Fruit fly (Drosophila melanogaster) whole organism, embryonic: ENCODE measurements around the gene Vps26.
A peak's percentile ranks its signal among the peaks of the same experiment; 100 is the strongest.

Source experiments
- ATbp ChIP-seq: fragments of 200-800 bp; sonication (Bioruptor generic); optimal IDR thresholded peaks from 2 replicates; lab custom pipeline; 2017; ENCODE audit warnings: missing biosample characterization, mild to moderate bottlenecking, missing genetic modification characterization, missing genetic modification reagents
- Bteb2 ChIP-seq: fragments of 200-800 bp; sonication (Bioruptor generic); optimal IDR thresholded peaks from 2 replicates; lab custom pipeline; 2016; ENCODE audit warnings: missing biosample characterization, missing genetic modification characterization
- CG10267 ChIP-seq: fragments of 200-800 bp; sonication (Bioruptor generic); optimal IDR thresholded peaks from 2 replicates; lab custom pipeline; 2018; ENCODE audit warnings: missing biosample characterization, mild to moderate bottlenecking, missing genetic modification characterization, moderate library complexity
- CG11398 ChIP-seq: fragments of 200-800 bp; sonication (Bioruptor generic); optimal IDR thresholded peaks from 2 replicates; lab custom pipeline; 2016; ENCODE audit warnings: missing biosample characterization, missing genetic modification characterization
- CG11504 ChIP-seq: fragments of 200-800 bp; sonication (Bioruptor generic); optimal IDR thresholded peaks from 3 replicates; lab custom pipeline; 2019; ENCODE audit warnings: missing biosample characterization, mild to moderate bottlenecking, missing genetic modification characterization, moderate library complexity
- CG11560 ChIP-seq: fragments of 200-800 bp; sonication (Bioruptor generic); IDR thresholded peaks from 3 replicates; pipeline ENCODE4 v1.3.6; 2022; ENCODE audit warnings: missing biosample characterization, missing genetic modification characterization
- CG12104 ChIP-seq: fragments of 200-800 bp; sonication (Bioruptor generic); optimal IDR thresholded peaks from 3 replicates; lab custom pipeline; 2016; ENCODE audit warnings: missing biosample characterization, missing genetic modification characterization
- CG12659 ChIP-seq: fragments of 200-800 bp; sonication (Bioruptor generic); optimal IDR thresholded peaks from 3 replicates; lab custom pipeline; 2017; ENCODE audit warnings: mild to moderate bottlenecking, missing biosample characterization, missing genetic modification reagents, missing genetic modification characterization
- CG13287 ChIP-seq: fragments of 200-800 bp; sonication (Bioruptor generic); IDR thresholded peaks from 2 replicates; pipeline ENCODE4 v1.3.6; 2022; ENCODE audit warnings: missing biosample characterization, missing genetic modification characterization; ENCODE audit not compliant: partially characterized antibody
- CG15269 ChIP-seq: fragments of 200-800 bp; sonication (Bioruptor generic); optimal IDR thresholded peaks from 2 replicates; lab custom pipeline; 2018; ENCODE audit warnings: missing biosample characterization, mild to moderate bottlenecking, missing genetic modification characterization, moderate library complexity
- CG16813 ChIP-seq: fragments of 200-800 bp; sonication (Bioruptor generic); IDR thresholded peaks from 3 replicates; pipeline ENCODE4 v1.3.6; 2022; ENCODE audit warnings: missing biosample characterization, missing genetic modification characterization; ENCODE audit not compliant: partially characterized antibody
- CG16815 ChIP-seq: fragments of 200-800 bp; sonication (Bioruptor generic); optimal IDR thresholded peaks from 3 replicates; lab custom pipeline; 2017; ENCODE audit warnings: missing biosample characterization, mild to moderate bottlenecking, missing genetic modification characterization
- CG17829 ChIP-seq: fragments of 200-800 bp; optimal IDR thresholded peaks from 2 replicates; lab custom pipeline; 2019; ENCODE audit warnings: missing biosample characterization, mild to moderate bottlenecking, missing genetic modification characterization, moderate library complexity
- CG18011 ChIP-seq: fragments of 200-800 bp; sonication (Bioruptor generic); optimal IDR thresholded peaks from 2 replicates; lab custom pipeline; 2017; ENCODE audit warnings: missing biosample characterization, missing genetic modification characterization, mild to moderate bottlenecking, moderate library complexity, missing genotype
- CG2202 ChIP-seq: fragments of 200-800 bp; sonication (Bioruptor generic); optimal IDR thresholded peaks from 2 replicates; lab custom pipeline; 2018; ENCODE audit warnings: missing biosample characterization, mild to moderate bottlenecking, missing genetic modification characterization
- CG31224 ChIP-seq: fragments of 200-800 bp; sonication (Bioruptor generic); IDR thresholded peaks from 2 replicates; pipeline ENCODE4 v1.3.6; 2022; ENCODE audit warnings: missing biosample characterization, missing genetic modification characterization
- CG3281 ChIP-seq: fragments of 200-800 bp; sonication (Bioruptor generic); optimal IDR thresholded peaks from 3 replicates; lab custom pipeline; 2017; ENCODE audit warnings: missing biosample characterization, mild to moderate bottlenecking, missing genetic modification characterization
- CG3407 ChIP-seq: fragments of 200-800 bp; sonication (Bioruptor generic); optimal IDR thresholded peaks from 2 replicates; lab custom pipeline; 2018; ENCODE audit warnings: missing biosample characterization, mild to moderate bottlenecking, missing genetic modification characterization
- CG3838 ChIP-seq: fragments of 200-800 bp; sonication (Bioruptor generic); optimal IDR thresholded peaks from 3 replicates; lab custom pipeline; 2016; ENCODE audit warnings: missing biosample characterization, missing genetic modification characterization
- CG43689 ChIP-seq: fragments of 200-800 bp; sonication (Bioruptor generic); IDR thresholded peaks from 2 replicates; pipeline ENCODE4 v1.3.6; 2022; ENCODE audit warnings: missing biosample characterization, missing genetic modification characterization
- CG4617 ChIP-seq: fragments of 200-800 bp; sonication (Bioruptor generic); optimal IDR thresholded peaks from 3 replicates; lab custom pipeline; 2016; ENCODE audit warnings: missing biosample characterization, missing genetic modification characterization, borderline replicate concordance
- CG7372 ChIP-seq: fragments of 200-800 bp; sonication (Bioruptor generic); IDR thresholded peaks from 2 replicates; pipeline ENCODE4 v1.3.6; 2022; ENCODE audit warnings: missing biosample characterization, missing genetic modification characterization
- CG7556 ChIP-seq: fragments of 200-800 bp; sonication (Bioruptor generic); optimal IDR thresholded peaks from 2 replicates; lab custom pipeline; 2017; ENCODE audit warnings: missing biosample characterization, mild to moderate bottlenecking, missing genetic modification characterization
- CG8478 ChIP-seq: fragments of >200 bp; optimal IDR thresholded peaks from 2 replicates; lab custom pipeline; 2018
- CG9215 ChIP-seq: fragments of 200-800 bp; sonication (Bioruptor generic); IDR thresholded peaks from 2 replicates; pipeline ENCODE4 v1.3.6; 2022; ENCODE audit warnings: missing biosample characterization, missing genetic modification characterization
- CG9876 ChIP-seq: fragments of 200-800 bp; sonication (Bioruptor generic); optimal IDR thresholded peaks from 2 replicates; lab custom pipeline; 2016; ENCODE audit warnings: missing biosample characterization, missing genetic modification characterization
- E2f1 ChIP-seq: fragments of 200-800 bp; sonication (Bioruptor generic); IDR thresholded peaks from 2 replicates; pipeline ENCODE4 v1.3.6; 2022; ENCODE audit warnings: missing biosample characterization, missing genetic modification characterization
- Elba2 ChIP-seq: fragments of 200-800 bp; sonication (Bioruptor generic); optimal IDR thresholded peaks from 3 replicates; lab custom pipeline; 2016; ENCODE audit warnings: missing biosample characterization, missing genetic modification characterization
- Ets97D ChIP-seq: fragments of 200-800 bp; sonication (Bioruptor generic); optimal IDR thresholded peaks from 3 replicates; lab custom pipeline; 2016; ENCODE audit warnings: missing biosample characterization, missing genetic modification characterization
- Mad ChIP-seq: fragments of 200-800 bp; sonication (Bioruptor generic); optimal IDR thresholded peaks from 2 replicates; lab custom pipeline; 2016; ENCODE audit warnings: missing biosample characterization, missing genetic modification characterization
- Mrtf ChIP-seq: fragments of 200-800 bp; sonication (Bioruptor generic); IDR thresholded peaks from 3 replicates; pipeline ENCODE4 v1.3.6; 2022; ENCODE audit warnings: missing biosample characterization, missing genetic modification characterization
- NfI ChIP-seq: fragments of 200-800 bp; sonication (Bioruptor generic); optimal IDR thresholded peaks from 3 replicates; lab custom pipeline; 2018; ENCODE audit warnings: missing biosample characterization, mild to moderate bottlenecking, missing genetic modification characterization, moderate library complexity
- Six4 ChIP-seq: fragments of 200-800 bp; sonication (Bioruptor generic); optimal IDR thresholded peaks from 2 replicates; lab custom pipeline; 2016; ENCODE audit warnings: missing biosample characterization, missing genetic modification characterization
- ab ChIP-seq: fragments of 200-800 bp; sonication (Bioruptor generic); optimal IDR thresholded peaks from 2 replicates; lab custom pipeline; 2016; ENCODE audit warnings: missing biosample characterization, missing genetic modification characterization
- ap ChIP-seq: fragments of 200-800 bp; sonication (Bioruptor generic); IDR thresholded peaks from 2 replicates; pipeline ENCODE4 v1.3.6; 2022; ENCODE audit warnings: missing biosample characterization, missing genetic modification characterization
- ato ChIP-seq: fragments of 200-800 bp; sonication (Bioruptor generic); IDR thresholded peaks from 2 replicates; pipeline ENCODE4 v1.3.6; 2022; ENCODE audit warnings: missing biosample characterization, missing genetic modification characterization; ENCODE audit not compliant: partially characterized antibody
- crol ChIP-seq: fragments of 200-800 bp; sonication (Bioruptor generic); IDR thresholded peaks from 2 replicates; pipeline ENCODE4 v1.3.6; 2022; ENCODE audit warnings: missing biosample characterization, missing genetic modification characterization
- dimm ChIP-seq: fragments of 200-800 bp; sonication (Bioruptor generic); IDR thresholded peaks from 2 replicates; pipeline ENCODE4 v1.3.6; 2022; ENCODE audit warnings: missing biosample characterization, missing genetic modification characterization
- ems ChIP-seq: fragments of 200-800 bp; sonication (Bioruptor generic); optimal IDR thresholded peaks from 3 replicates; lab custom pipeline; 2016; ENCODE audit warnings: missing biosample characterization, missing genetic modification characterization
- esg ChIP-seq: fragments of 200-800 bp; sonication (Bioruptor generic); conservative IDR thresholded peaks from 2 replicates; pipeline ENCODE4 v1.3.6; 2022; ENCODE audit warnings: missing biosample characterization, missing genetic modification characterization
- eyg ChIP-seq: fragments of 200-800 bp; sonication (Bioruptor generic); optimal IDR thresholded peaks from 3 replicates; lab custom pipeline; 2016; ENCODE audit warnings: missing biosample characterization, missing genetic modification characterization
- fru ChIP-seq: fragments of >200 bp; optimal IDR thresholded peaks from 2 replicates; lab custom pipeline; 2017
- grau ChIP-seq: fragments of 200-800 bp; optimal IDR thresholded peaks from 3 replicates; lab custom pipeline; 2019; ENCODE audit warnings: missing biosample characterization, mild to moderate bottlenecking, missing genetic modification characterization, moderate library complexity
- insv ChIP-seq, 2 experiments: fragments of 200-800 bp; sonication (Bioruptor generic); optimal IDR thresholded peaks; 3 replicates each; lab custom pipeline; 2016 to 2018; ENCODE audit warnings: missing biosample characterization in 2 of 2, missing genetic modification characterization in 2 of 2
- luna ChIP-seq: fragments of 200-800 bp; sonication (Bioruptor generic); optimal IDR thresholded peaks from 2 replicates; lab custom pipeline; 2016; ENCODE audit warnings: missing biosample characterization, missing genetic modification characterization
- pb ChIP-seq: fragments of 200-800 bp; sonication (Bioruptor generic); optimal IDR thresholded peaks from 3 replicates; lab custom pipeline; 2016; ENCODE audit warnings: missing biosample characterization, missing genetic modification characterization
- peb ChIP-seq: fragments of 200-800 bp; sonication (Bioruptor generic); IDR thresholded peaks from 2 replicates; pipeline ENCODE4 v1.3.6; 2022; ENCODE audit warnings: missing biosample characterization, missing genetic modification characterization
- pnt ChIP-seq: fragments of 200-800 bp; sonication (Bioruptor generic); optimal IDR thresholded peaks from 3 replicates; lab custom pipeline; 2016; ENCODE audit warnings: missing biosample characterization, missing genetic modification characterization
- scrt ChIP-seq: fragments of 200-800 bp; sonication (Bioruptor generic); optimal IDR thresholded peaks from 2 replicates; lab custom pipeline; 2018; ENCODE audit warnings: missing biosample characterization, mild to moderate bottlenecking, missing genetic modification characterization, moderate library complexity
- so ChIP-seq: fragments of 200-800 bp; sonication (Bioruptor generic); IDR thresholded peaks from 3 replicates; pipeline ENCODE4 v1.3.6; 2022; ENCODE audit warnings: missing biosample characterization, missing genetic modification characterization
- wek ChIP-seq: fragments of 200-800 bp; sonication (Bioruptor generic); optimal IDR thresholded peaks from 3 replicates; lab custom pipeline; 2018; ENCODE audit warnings: missing biosample characterization, mild to moderate bottlenecking, missing genetic modification characterization, moderate library complexity

The Vps26 gene

dm6 chrX:1922765-1923501 is 49.3 kb downstream of the Vps26 start, which contains the start of the genes eIF2Bepsilon and Ocrl (continued):
- no peak for TF ChIP-seq so
- TF ChIP-seq luna (GFP tag; lab: Kevin White, UChicago): no peak
- peak; percentile 49 for TF ChIP-seq Ets97D
- TF ChIP-seq crol: no peak
- TF ChIP-seq eyg: no peak
- TF ChIP-seq CG12659: peak; percentile 77
- no peak for TF ChIP-seq ato (GFP tag; lab: Robert Waterston, UW)
- TF ChIP-seq pnt (GFP tag; lab: Kevin White, UChicago): no peak
- TF ChIP-seq pb: no peak
- no peak for TF ChIP-seq esg (GFP tag; lab: Robert Waterston, UW)
- peak; percentile 93 for TF ChIP-seq Elba2
- TF ChIP-seq E2f1: no peak
- TF ChIP-seq CG11398 (GFP tag; lab: Kevin White, UChicago): no peak
- no peak for TF ChIP-seq CG43689
- TF ChIP-seq peb (GFP tag; lab: Robert Waterston, UW): no peak
- no peak for TF ChIP-seq Six4 (GFP tag; lab: Kevin White, UChicago)
- no peak for TF ChIP-seq ems (GFP tag; lab: Kevin White, UChicago)
- TF ChIP-seq CG15269: no peak
- TF ChIP-seq fru (lab: Kevin White, UChicago): no peak
- TF ChIP-seq wek: no peak
- TF ChIP-seq ATbp (GFP tag; lab: Kevin White, UChicago): no peak
- TF ChIP-seq CG8478 (lab: Kevin White, UChicago): no peak
- no peak for TF ChIP-seq Mrtf (GFP tag; lab: Robert Waterston, UW)
- TF ChIP-seq CG16815 (GFP tag; lab: Kevin White, UChicago): no peak
- TF ChIP-seq CG11504: no peak
- TF ChIP-seq ab (GFP tag; lab: Kevin White, UChicago): no peak
- TF ChIP-seq CG3407 (GFP tag; lab: Kevin White, UChicago): no peak
- peak; percentile 31 for TF ChIP-seq CG9876
- TF ChIP-seq CG12104 (GFP tag; lab: Kevin White, UChicago): no peak
- TF ChIP-seq CG4617 (GFP tag; lab: Kevin White, UChicago): peak; percentile 92
- peak; percentile 9 for TF ChIP-seq CG10267
- no peak for TF ChIP-seq CG7556 (GFP tag; lab: Kevin White, UChicago)
- no peak for TF ChIP-seq NfI
- TF ChIP-seq dimm (GFP tag; lab: Robert Waterston, UW): no peak
- peak; percentile 4 for TF ChIP-seq Mad (GFP tag; lab: Kevin White, UChicago)
- TF ChIP-seq CG11560: no peak
- TF ChIP-seq CG7372 (GFP tag; lab: Robert Waterston, UW): no peak
- TF ChIP-seq ap (GFP tag; lab: Robert Waterston, UW): no peak
- TF ChIP-seq CG3281: no peak
- no peak for TF ChIP-seq CG3838 (GFP tag; lab: Kevin White, UChicago)
- no peak for TF ChIP-seq CG31224 (GFP tag; lab: Robert Waterston, UW)
- TF ChIP-seq Bteb2 (GFP tag; lab: Kevin White, UChicago): no peak
- TF ChIP-seq grau (tag; lab: Kevin White, UChicago): no peak
- peak; percentile 93 to 99 for TF ChIP-seq insv (GFP tag; optimal IDR thresholded peaks at IDR 0.05; lab: Kevin White, UChicago)
- no peak for TF ChIP-seq CG2202 (tag; lab: Kevin White, UChicago)
- TF ChIP-seq CG17829 (tag; lab: Kevin White, UChicago): peak; percentile 25
- TF ChIP-seq CG16813 (GFP tag; lab: Robert Waterston, UW): no peak
- TF ChIP-seq CG13287 (GFP tag; lab: Robert Waterston, UW): peak; percentile 44; the same call in 1 of the 2 replicates
- no peak for TF ChIP-seq CG9215 (GFP tag; lab: Robert Waterston, UW)
- no peak for TF ChIP-seq scrt (GFP tag; lab: Kevin White, UChicago)
- TF ChIP-seq CG18011 (GFP tag; lab: Kevin White, UChicago): no peak
